Fruit fly (Drosophila melanogaster): ENCODE results near the gene SWIP.

SWIP gene

DNA sequence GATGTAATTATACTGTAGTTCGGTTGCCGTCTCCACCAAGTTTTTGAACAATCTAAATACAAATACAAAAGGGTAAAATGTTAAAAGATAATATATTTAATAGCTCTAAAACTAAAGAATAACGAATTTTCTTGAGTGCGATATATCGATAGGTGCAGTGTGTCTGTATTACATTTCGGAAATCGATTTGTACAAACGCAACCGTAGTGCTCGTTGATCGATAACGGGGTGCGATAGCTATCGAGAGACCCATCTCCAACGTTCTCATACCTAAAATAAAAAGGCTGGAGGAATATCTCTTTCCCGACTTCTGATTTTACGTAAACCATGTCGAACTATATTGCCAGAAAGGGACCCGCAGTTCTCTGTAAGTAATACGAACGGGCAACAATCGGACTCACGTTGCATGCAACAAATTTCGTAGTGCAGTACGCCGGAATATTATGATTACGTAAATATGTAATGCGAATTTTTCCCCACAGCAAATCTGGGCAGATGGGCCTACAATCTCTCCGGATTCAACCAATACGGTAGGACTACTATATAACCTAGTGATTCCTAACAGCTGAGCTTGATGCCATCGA, 27.3 kb upstream of the SWIP start, which contains the start of gene UQCR-14 (continued):
- no peak for TF ChIP-seq trh (GFP tag; optimal IDR thresholded peaks at IDR 0.05)
- peak; percentile 99 for TF ChIP-seq CG2116 (GFP tag; optimal IDR thresholded peaks at IDR 0.05)
- TF ChIP-seq bsh (GFP tag; optimal IDR thresholded peaks at IDR 0.05): no peak
- TF ChIP-seq toy (GFP tag; IDR thresholded peaks at IDR 0.05): no peak
- peak; percentile 33; the same call in 1 of the 2 replicates for TF ChIP-seq sob (GFP tag; IDR thresholded peaks at IDR 0.05)
- peak; percentile 98 for TF ChIP-seq CG16813 (GFP tag; IDR thresholded peaks at IDR 0.05; ENCODE audit: partially characterized antibody)
- TF ChIP-seq CG34376 (GFP tag; optimal IDR thresholded peaks at IDR 0.05): peak; percentile 25
- no peak for TF ChIP-seq D (optimal IDR thresholded peaks at IDR 0.05)
- no peak for TF ChIP-seq D (GFP tag; optimal IDR thresholded peaks at IDR 0.05)
- no peak for TF ChIP-seq CG7745 (tag; optimal IDR thresholded peaks at IDR 0.05)
- peak; percentile 33 for TF ChIP-seq CG8924 (tag; optimal IDR thresholded peaks at IDR 0.05)
- TF ChIP-seq fru (optimal IDR thresholded peaks at IDR 0.05): no peak
- no peak for TF ChIP-seq eve (GFP tag; optimal IDR thresholded peaks at IDR 0.05)
- no peak for TF ChIP-seq dan (GFP tag; IDR thresholded peaks at IDR 0.05)
- no peak for TF ChIP-seq HHEX (GFP tag; optimal IDR thresholded peaks at IDR 0.05)
- no peak for TF ChIP-seq Sox102F (GFP tag; optimal IDR thresholded peaks at IDR 0.05)
- TF ChIP-seq CG17568 (GFP tag; optimal IDR thresholded peaks at IDR 0.05): no peak
- TF ChIP-seq chn (GFP tag; optimal IDR thresholded peaks at IDR 0.05): no peak
- peak; percentile 98 for TF ChIP-seq unc-4 (GFP tag; IDR thresholded peaks at IDR 0.05; ENCODE audit: partially characterized antibody)
- TF ChIP-seq pum (GFP tag; optimal IDR thresholded peaks at IDR 0.05): no peak
- TF ChIP-seq crc (GFP tag; optimal IDR thresholded peaks at IDR 0.05): no peak
- peak; percentile 21 for TF ChIP-seq Fer1 (GFP tag; optimal IDR thresholded peaks at IDR 0.05)
- no peak for TF ChIP-seq ash1 (GFP tag; optimal IDR thresholded peaks at IDR 0.05)
- TF ChIP-seq CG18599 (GFP tag; optimal IDR thresholded peaks at IDR 0.05): peak; percentile 18
- no peak for TF ChIP-seq CG7556 (GFP tag; optimal IDR thresholded peaks at IDR 0.05)
- no peak for TF ChIP-seq klu (GFP tag; IDR thresholded peaks at IDR 0.05)
- TF ChIP-seq zfh2 (GFP tag; optimal IDR thresholded peaks at IDR 0.05): peak; percentile 4
- TF ChIP-seq az2 (GFP tag; optimal IDR thresholded peaks at IDR 0.05): no peak
- no peak for TF ChIP-seq CG4282 (GFP tag; optimal IDR thresholded peaks at IDR 0.05)
- peak; percentile 6 for TF ChIP-seq CG6254 (GFP tag; optimal IDR thresholded peaks at IDR 0.05)
- TF ChIP-seq CG17912 (GFP tag; optimal IDR thresholded peaks at IDR 0.05): no peak
- peak; percentile 2 for TF ChIP-seq CG3163 (GFP tag; optimal IDR thresholded peaks at IDR 0.05)
- no peak for TF ChIP-seq gsb (GFP tag; IDR thresholded peaks at IDR 0.05)
- no peak for TF ChIP-seq CG15011 (GFP tag; optimal IDR thresholded peaks at IDR 0.05)
- TF ChIP-seq CG30431 (GFP tag; optimal IDR thresholded peaks at IDR 0.05): no peak
- no peak for TF ChIP-seq CG6813 (GFP tag; optimal IDR thresholded peaks at IDR 0.05)
- peak; percentile 99 for TF ChIP-seq CG6791 (GFP tag; IDR thresholded peaks at IDR 0.05; ENCODE audit: partially characterized antibody)
- no peak for TF ChIP-seq CG3838 (GFP tag; optimal IDR thresholded peaks at IDR 0.05)
- no peak for TF ChIP-seq twi (tag; optimal IDR thresholded peaks at IDR 0.05)
- no peak for TF ChIP-seq odd (GFP tag; optimal IDR thresholded peaks at IDR 0.05)
- no peak for TF ChIP-seq Kr (GFP tag; optimal IDR thresholded peaks at IDR 0.05)
- TF ChIP-seq sug (tag; optimal IDR thresholded peaks at IDR 0.05): peak; percentile 47
- TF ChIP-seq sisA (GFP tag; IDR thresholded peaks at IDR 0.05): no peak
